Fruit fly (Drosophila melanogaster) whole organism, prepupa: ENCODE measurements around the gene fry.

ENCODE experiments used
- Hr39 ChIP-seq: fragments of 200-800 bp; sonication (Bioruptor generic); optimal IDR thresholded peaks from 2 replicates; lab custom pipeline; 2016; ENCODE audit warnings: missing biosample characterization, missing genetic modification characterization
- Lpt ChIP-seq: fragments of 200-800 bp; sonication (Bioruptor generic); optimal IDR thresholded peaks from 3 replicates; lab custom pipeline; 2016; ENCODE audit warnings: missing biosample characterization, missing genetic modification characterization
- fd59A ChIP-seq: fragments of 200-800 bp; sonication (Bioruptor generic); optimal IDR thresholded peaks from 2 replicates; lab custom pipeline; 2017; ENCODE audit warnings: missing biosample characterization, mild to moderate bottlenecking, missing genetic modification characterization, missing genetic modification reagents
- fd85E ChIP-seq: fragments of 200-800 bp; sonication (Bioruptor generic); optimal IDR thresholded peaks from 3 replicates; lab custom pipeline; 2016; ENCODE audit warnings: missing biosample characterization, missing genetic modification characterization
- fkh ChIP-seq: fragments of 200-800 bp; sonication (Bioruptor generic); optimal IDR thresholded peaks from 3 replicates; lab custom pipeline; 2017; ENCODE audit warnings: missing biosample characterization, mild to moderate bottlenecking, missing genetic modification characterization, moderate library complexity
- topi ChIP-seq: fragments of 200-800 bp; sonication (Bioruptor generic); optimal IDR thresholded peaks from 3 replicates; lab custom pipeline; 2016; ENCODE audit warnings: missing biosample characterization, missing genetic modification characterization

- peak; percentile 36 for TF ChIP-seq Hr39 (GFP tag; lab: Kevin White, UChicago)
- peak; percentile 19 for TF ChIP-seq topi
- peak; percentile 2 for TF ChIP-seq fd59A
- TF ChIP-seq fd85E (GFP tag; lab: Kevin White, UChicago), result no peak
- peak; percentile 66 for TF ChIP-seq fkh (GFP tag; lab: Kevin White, UChicago)
- TF ChIP-seq Lpt (GFP tag; lab: Kevin White, UChicago), result no peak
Measured at dm6 chr3L:9678007-9678497, 851 bp downstream of the fry start.
